Fruit fly (Drosophila melanogaster): ENCODE results near the gene Nnk.
A peak's percentile ranks its signal among the peaks of the same experiment; 100 is the strongest.

Gene Nnk

dm6 chr3R:17776104-17776589, 28.9 kb downstream of the Nnk start (continued):
- no peak for TF ChIP-seq CG5245 (GFP tag; optimal IDR thresholded peaks at IDR 0.05)
- TF ChIP-seq Fer1 (GFP tag; optimal IDR thresholded peaks at IDR 0.05), result no peak
- no peak for TF ChIP-seq Mad (GFP tag; optimal IDR thresholded peaks at IDR 0.05)
- no peak for TF ChIP-seq CG11504 (tag; optimal IDR thresholded peaks at IDR 0.05)
- TF ChIP-seq CG12391 (tag; optimal IDR thresholded peaks at IDR 0.05), result no peak
- TF ChIP-seq Hmr (GFP tag; optimal IDR thresholded peaks at IDR 0.05), result peak; percentile 24
- TF ChIP-seq CG6175 (GFP tag; IDR thresholded peaks at IDR 0.05), result 0 out of 3 replicates have a peak, but pooled peaks have one; percentile 57
- TF ChIP-seq cas (GFP tag; IDR thresholded peaks at IDR 0.05), result no peak
- TF ChIP-seq abd-A (tag; optimal IDR thresholded peaks at IDR 0.05), result peak; percentile 92
- no peak for TF ChIP-seq Dp (GFP tag; optimal IDR thresholded peaks at IDR 0.05)
- no peak for TF ChIP-seq so (GFP tag; IDR thresholded peaks at IDR 0.05)
- TF ChIP-seq sens-2 (GFP tag; IDR thresholded peaks at IDR 0.05), result no peak
- no peak for TF ChIP-seq CG31365 (tag; optimal IDR thresholded peaks at IDR 0.05)
- no peak for TF ChIP-seq CG30020 (tag; optimal IDR thresholded peaks at IDR 0.05)
- no peak for TF ChIP-seq bab2 (GFP tag; optimal IDR thresholded peaks at IDR 0.05)
- TF ChIP-seq nmo (GFP tag; optimal IDR thresholded peaks at IDR 0.05), result no peak
- no peak for TF ChIP-seq NFAT (GFP tag; IDR thresholded peaks at IDR 0.05)
- no peak for TF ChIP-seq sens (GFP tag)
- no peak for TF ChIP-seq gro (GFP tag; optimal IDR thresholded peaks at IDR 0.05)
- no peak for TF ChIP-seq tup (GFP tag; optimal IDR thresholded peaks at IDR 0.05)
- 0 out of 3 replicates have a peak, but pooled peaks have one; percentile 12 for TF ChIP-seq CG34422 (GFP tag; IDR thresholded peaks at IDR 0.05)
- TF ChIP-seq row (GFP tag; IDR thresholded peaks at IDR 0.05), result peak; percentile 26; the same call in 1 of the 3 replicates
- 0 out of 2 replicates have a peak, but pooled peaks have one; percentile 6 for TF ChIP-seq ranshi (GFP tag; IDR thresholded peaks at IDR 0.05)
- TF ChIP-seq Adf1 (GFP tag; IDR thresholded peaks at IDR 0.05), result peak; percentile 86
- peak; percentile 88 for TF ChIP-seq sd (tag; optimal IDR thresholded peaks at IDR 0.05)
- TF ChIP-seq CG6654 (GFP tag; optimal IDR thresholded peaks at IDR 0.05), result no peak
- TF ChIP-seq fu2 (GFP tag; optimal IDR thresholded peaks at IDR 0.05), result no peak
- TF ChIP-seq jumu (GFP tag; optimal IDR thresholded peaks at IDR 0.05), result no peak
- TF ChIP-seq CG6254 (GFP tag; optimal IDR thresholded peaks at IDR 0.05), result no peak
- TF ChIP-seq CG32767 (GFP tag; IDR thresholded peaks at IDR 0.05), result peak; percentile 50; the same call in 1 of the 2 replicates
- no peak for TF ChIP-seq CG13775 (GFP tag; optimal IDR thresholded peaks at IDR 0.05)
- no peak for TF ChIP-seq CG2116 (GFP tag; optimal IDR thresholded peaks at IDR 0.05)
- no peak for TF ChIP-seq CoRest (tag; optimal IDR thresholded peaks at IDR 0.05)
- no peak for TF ChIP-seq CG6272 (GFP tag; IDR thresholded peaks at IDR 0.05)
- no peak for TF ChIP-seq chinmo (GFP tag; IDR thresholded peaks at IDR 0.05; ENCODE audit: partially characterized antibody)
- TF ChIP-seq Trl (optimal IDR thresholded peaks at IDR 0.05), result peak; percentile 79 to 88
- TF ChIP-seq Trl (GFP tag; optimal IDR thresholded peaks at IDR 0.05), result no peak
- no peak for TF ChIP-seq dysf (GFP tag; IDR thresholded peaks at IDR 0.05)
- TF ChIP-seq CrebB (tag; optimal IDR thresholded peaks at IDR 0.05), result no peak
- TF ChIP-seq mld (GFP tag; IDR thresholded peaks at IDR 0.05; ENCODE audit: partially characterized antibody), result no peak
- peak; percentile 34; the same call in 1 of the 2 replicates for TF ChIP-seq bbx (GFP tag; IDR thresholded peaks at IDR 0.05; ENCODE audit: partially characterized antibody)
- TF ChIP-seq CG14014 (GFP tag; IDR thresholded peaks at IDR 0.05), result no peak
- TF ChIP-seq CG9797 (GFP tag; optimal IDR thresholded peaks at IDR 0.05), result no peak
- no peak for TF ChIP-seq CG17802 (tag; optimal IDR thresholded peaks at IDR 0.05)
- TF ChIP-seq nerfin-2 (GFP tag; IDR thresholded peaks at IDR 0.05; ENCODE audit: partially characterized antibody), result 0 out of 2 replicates have a peak, but pooled peaks have one; percentile 11
- TF ChIP-seq CG5953 (GFP tag; IDR thresholded peaks at IDR 0.05), result no peak
- no peak for TF ChIP-seq CG30403 (GFP tag; optimal IDR thresholded peaks at IDR 0.05)
- no peak for TF ChIP-seq CG4617 (GFP tag; optimal IDR thresholded peaks at IDR 0.05; ENCODE audit: borderline replicate concordance)
- TF ChIP-seq z (GFP tag; IDR thresholded peaks at IDR 0.05), result peak; percentile 69; the same call in 2 of the 3 replicates
- TF ChIP-seq ewg (GFP tag; optimal IDR thresholded peaks at IDR 0.05), result peak; percentile 25
- no peak for TF ChIP-seq ato (GFP tag; IDR thresholded peaks at IDR 0.05; ENCODE audit: partially characterized antibody)
